Worm (Caenorhabditis elegans): ENCODE data around the gene M70.2.

DNA sequence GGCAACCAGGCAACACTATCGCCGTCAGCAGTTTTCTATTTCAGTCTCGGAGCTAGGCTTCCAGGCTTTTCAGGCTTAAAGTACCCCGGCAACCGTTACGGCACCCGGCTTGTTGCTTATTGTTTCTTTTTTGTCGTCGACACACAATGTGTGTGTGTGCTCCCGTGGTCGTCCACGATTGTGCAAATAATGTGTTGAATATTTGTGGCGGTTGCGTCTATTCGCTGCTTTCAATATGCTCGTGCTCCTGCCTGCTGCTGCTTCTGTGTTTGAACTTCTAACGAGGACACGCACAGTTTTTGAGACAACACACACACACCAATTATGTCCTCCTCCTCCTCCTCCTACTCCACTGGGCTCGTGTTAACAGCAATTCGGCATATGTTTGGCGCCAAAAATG is 21.5 kb upstream of the M70.2 start:
- TF ChIP-seq nhr-28 (tag; optimal IDR thresholded peaks at IDR 0.05) = no peak
- TF ChIP-seq nhr-76 (tag; optimal IDR thresholded peaks at IDR 0.05) = no peak
